Comparison of ENCODE assay signal across 2 fruit fly cellular contexts in the genomic region with DNA sequence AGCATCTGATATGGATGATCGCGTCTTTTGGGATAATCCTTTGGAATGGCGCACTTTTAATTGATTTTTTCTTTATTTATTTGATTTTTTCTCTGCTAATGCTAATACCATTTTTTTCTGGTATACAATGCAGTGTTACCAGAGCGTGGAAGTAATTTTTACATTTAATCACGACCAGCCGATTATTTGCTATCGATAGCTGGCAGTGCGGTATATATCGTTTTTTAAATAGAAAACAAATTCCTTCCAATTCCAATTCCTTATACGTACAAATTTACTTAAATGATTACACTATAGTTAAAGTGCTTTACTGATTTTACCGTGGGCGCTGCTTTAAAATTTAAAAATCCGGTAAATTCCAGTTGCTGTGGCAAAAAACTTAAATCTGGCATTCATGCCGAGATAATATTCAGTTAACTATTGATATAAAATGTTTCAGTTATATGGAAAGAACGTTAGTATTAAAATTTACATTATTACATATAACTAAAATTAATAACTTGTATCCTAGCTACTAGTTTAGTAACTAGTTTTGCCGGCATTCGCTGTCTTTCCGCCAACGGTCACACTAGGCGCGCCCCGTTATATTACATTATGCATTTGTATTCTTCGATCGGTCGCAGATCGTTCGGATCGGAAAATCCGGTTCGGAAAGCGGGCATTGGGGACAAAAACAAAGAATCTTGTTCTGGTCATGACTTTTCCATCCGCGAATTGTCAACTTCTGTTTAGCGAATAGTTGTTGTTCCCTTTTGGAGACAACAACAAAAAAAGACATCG.
A peak's percentile ranks its signal among the peaks of the same experiment; 100 is the strongest.
TF ChIP-seq lines count a peak whose summit lies in the region.

Gene CG13001, minus strand, starts transcription at position 137 of the 780 bp plus-strand sequence.
Gene RhoGAP15B, plus strand, starts transcription at position 556 of the 780 bp plus-strand sequence.

TF ChIP-seq in whole organism, embryonic, 481 proteins besides CTCF, POLR2A, EP300 and RAD21 (continued from another document and continues in another):
- no peak for TF ChIP-seq CG14050 (GFP tag; IDR thresholded peaks at IDR 0.05; lab: Robert Waterston, UW)
- no peak for TF ChIP-seq CkIIα-i1 (GFP tag; IDR thresholded peaks at IDR 0.05; lab: Robert Waterston, UW)
- no peak for TF ChIP-seq Hmr (GFP tag; optimal IDR thresholded peaks at IDR 0.05; lab: Kevin White, UChicago)
- no peak for TF ChIP-seq Atf3 (GFP tag; optimal IDR thresholded peaks at IDR 0.05; lab: Kevin White, UChicago)
- peak; percentile 63 for TF ChIP-seq nom (GFP tag; optimal IDR thresholded peaks at IDR 0.05; lab: Kevin White, UChicago)
- peak; percentile 59 for TF ChIP-seq nerfin-2 (GFP tag; IDR thresholded peaks at IDR 0.05; lab: Robert Waterston, UW; ENCODE audit: partially characterized antibody)
- no peak for TF ChIP-seq wdn (GFP tag; IDR thresholded peaks at IDR 0.05; lab: Robert Waterston, UW)
- 0 out of 2 replicates have a peak, but pooled peaks have one; percentile 7 for TF ChIP-seq onecut (GFP tag; IDR thresholded peaks at IDR 0.05; lab: Robert Waterston, UW)
- no peak for TF ChIP-seq trh (GFP tag; optimal IDR thresholded peaks at IDR 0.05; lab: Kevin White, UChicago)
- TF ChIP-seq ewg (GFP tag; optimal IDR thresholded peaks at IDR 0.05; lab: Kevin White, UChicago), result no peak
- peak; percentile 80 for TF ChIP-seq gfzf (GFP tag; optimal IDR thresholded peaks at IDR 0.05; lab: Kevin White, UChicago)
- peak; percentile 80 for TF ChIP-seq CG16813 (GFP tag; IDR thresholded peaks at IDR 0.05; lab: Robert Waterston, UW; ENCODE audit: partially characterized antibody)
- TF ChIP-seq hkb (optimal IDR thresholded peaks at IDR 0.05; lab: Kevin White, UChicago), result no peak
- TF ChIP-seq hkb (GFP tag; IDR thresholded peaks at IDR 0.05; lab: Robert Waterston, UW), result no peak
- TF ChIP-seq BEAF-32 (GFP tag; optimal IDR thresholded peaks at IDR 0.05; lab: Kevin White, UChicago), result peak; percentile 90
- no peak for TF ChIP-seq NFAT (GFP tag; IDR thresholded peaks at IDR 0.05; lab: Robert Waterston, UW)
- TF ChIP-seq MESR4 (GFP tag; optimal IDR thresholded peaks at IDR 0.05; lab: Kevin White, UChicago), result peak; percentile 88
- TF ChIP-seq CG2129 (GFP tag; IDR thresholded peaks at IDR 0.05; lab: Robert Waterston, UW; ENCODE audit: partially characterized antibody), result peak; percentile 23; the same call in 1 of the 2 replicates
- TF ChIP-seq Lpt (GFP tag; optimal IDR thresholded peaks at IDR 0.05; lab: Kevin White, UChicago), result no peak
- TF ChIP-seq nmo (GFP tag; optimal IDR thresholded peaks at IDR 0.05; lab: Kevin White, UChicago), result peak; percentile 20
- peak; percentile 56 for TF ChIP-seq Sry-δ (GFP tag; optimal IDR thresholded peaks at IDR 0.05; lab: Kevin White, UChicago)
- TF ChIP-seq CG32767 (GFP tag; IDR thresholded peaks at IDR 0.05; lab: Robert Waterston, UW), result peak; percentile 28; the same call in 1 of the 2 replicates
- TF ChIP-seq Med (GFP tag; lab: Kevin White, UChicago), result peak; percentile 43
- TF ChIP-seq vnd (GFP tag; IDR thresholded peaks at IDR 0.05; lab: Robert Waterston, UW; ENCODE audit: partially characterized antibody), result peak; percentile 64
- TF ChIP-seq bbx (GFP tag; IDR thresholded peaks at IDR 0.05; lab: Robert Waterston, UW; ENCODE audit: partially characterized antibody), result peak; percentile 83
- peak; percentile 36 for TF ChIP-seq CG2116 (GFP tag; optimal IDR thresholded peaks at IDR 0.05; lab: Kevin White, UChicago)
- peak; percentile 62 for TF ChIP-seq CG9797 (GFP tag; optimal IDR thresholded peaks at IDR 0.05; lab: Kevin White, UChicago)
- TF ChIP-seq CG7963 (GFP tag; IDR thresholded peaks at IDR 0.05; lab: Robert Waterston, UW; ENCODE audit: partially characterized antibody), result peak; percentile 61
- no peak for TF ChIP-seq CG15073 (GFP tag; optimal IDR thresholded peaks at IDR 0.05; lab: Kevin White, UChicago)
- peak; percentile 81 for TF ChIP-seq Scr (GFP tag; IDR thresholded peaks at IDR 0.05; lab: Robert Waterston, UW; ENCODE audit: partially characterized antibody)
- TF ChIP-seq Dll (GFP tag; IDR thresholded peaks at IDR 0.05; lab: Robert Waterston, UW; ENCODE audit: partially characterized antibody), result peak; percentile 74; the same call in 3 of the 4 replicates
- no peak for TF ChIP-seq cad (GFP tag; optimal IDR thresholded peaks at IDR 0.05; lab: Kevin White, UChicago)
- peak; percentile 16 for TF ChIP-seq phol (tag; optimal IDR thresholded peaks at IDR 0.05; lab: Kevin White, UChicago)
- no peak for TF ChIP-seq Sox102F (GFP tag; optimal IDR thresholded peaks at IDR 0.05; lab: Kevin White, UChicago)
- 0 out of 3 replicates have a peak, but pooled peaks have one; percentile 46 for TF ChIP-seq CG17361 (GFP tag; IDR thresholded peaks at IDR 0.05; lab: Robert Waterston, UW)
- TF ChIP-seq Pdp1 (GFP tag; optimal IDR thresholded peaks at IDR 0.05; lab: Kevin White, UChicago), result peak in 1 of 2 experiments; percentile 36
- TF ChIP-seq gem (tag; optimal IDR thresholded peaks at IDR 0.05; lab: Kevin White, UChicago), result peak; percentile 6
- TF ChIP-seq CG4730 (GFP tag; IDR thresholded peaks at IDR 0.05; lab: Robert Waterston, UW), result no peak
- peak; percentile 36 for TF ChIP-seq trem (tag; optimal IDR thresholded peaks at IDR 0.05; lab: Kevin White, UChicago)
- no peak for TF ChIP-seq PHDP (tag; optimal IDR thresholded peaks at IDR 0.05; lab: Kevin White, UChicago)
- TF ChIP-seq vvl (GFP tag; IDR thresholded peaks at IDR 0.05; lab: Robert Waterston, UW), result peak; percentile 32; the same call in 1 of the 2 replicates
- TF ChIP-seq HLH4C (GFP tag; IDR thresholded peaks at IDR 0.05; lab: Robert Waterston, UW; ENCODE audit: partially characterized antibody), result peak; percentile 72
- TF ChIP-seq amos (GFP tag; IDR thresholded peaks at IDR 0.05; lab: Robert Waterston, UW; ENCODE audit: partially characterized antibody), result peak; percentile 88
- TF ChIP-seq inv (GFP tag; IDR thresholded peaks at IDR 0.05; lab: Robert Waterston, UW; ENCODE audit: partially characterized antibody), result peak; percentile 71
- peak; percentile 35 for TF ChIP-seq Jarid2 (GFP tag; optimal IDR thresholded peaks at IDR 0.05; lab: Kevin White, UChicago)
- peak; percentile 18 for TF ChIP-seq CoRest (tag; optimal IDR thresholded peaks at IDR 0.05; lab: Kevin White, UChicago)
- TF ChIP-seq CG42726 (GFP tag; IDR thresholded peaks at IDR 0.05; lab: Robert Waterston, UW; ENCODE audit: partially characterized antibody), result peak; percentile 80
- peak; percentile 61; the same call in 1 of the 3 replicates for TF ChIP-seq hb (GFP tag; IDR thresholded peaks at IDR 0.05; lab: Robert Waterston, UW; ENCODE audit: partially characterized antibody)
- no peak for TF ChIP-seq Ada2b (GFP tag; IDR thresholded peaks at IDR 0.05; lab: Robert Waterston, UW)
- TF ChIP-seq row (GFP tag; IDR thresholded peaks at IDR 0.05; lab: Robert Waterston, UW), result peak; percentile 30; the same call in 1 of the 3 replicates
- peak; percentile 4 for TF ChIP-seq CG12659 (GFP tag; optimal IDR thresholded peaks at IDR 0.05; lab: Kevin White, UChicago)
- TF ChIP-seq CG30020 (tag; optimal IDR thresholded peaks at IDR 0.05; lab: Kevin White, UChicago), result peak; percentile 39
- TF ChIP-seq CG7987 (GFP tag; optimal IDR thresholded peaks at IDR 0.05; lab: Kevin White, UChicago), result no peak
- TF ChIP-seq insv (GFP tag; optimal IDR thresholded peaks at IDR 0.05; lab: Kevin White, UChicago), result no peak
- peak; percentile 70 for TF ChIP-seq CG13287 (GFP tag; IDR thresholded peaks at IDR 0.05; lab: Robert Waterston, UW; ENCODE audit: partially characterized antibody)
- peak; percentile 25 for TF ChIP-seq CG15514 (GFP tag; optimal IDR thresholded peaks at IDR 0.05; lab: Kevin White, UChicago)

TF ChIP-seq in whole organism, prepupa, 60 proteins besides CTCF, POLR2A, EP300 and RAD21 (continued from another document):
- no peak; the same call in 1 of the 2 replicates for TF ChIP-seq CG15336 (GFP tag; IDR thresholded peaks at IDR 0.05; lab: Robert Waterston, UW)
- peak; percentile 37 for TF ChIP-seq CG9139 (GFP tag; optimal IDR thresholded peaks at IDR 0.05; lab: Kevin White, UChicago)
- no peak for TF ChIP-seq CG8319 (GFP tag; optimal IDR thresholded peaks at IDR 0.05; lab: Kevin White, UChicago)
- TF ChIP-seq Eip75B (GFP tag; optimal IDR thresholded peaks at IDR 0.05; lab: Kevin White, UChicago), result peak; percentile 23
